Worm (Caenorhabditis elegans) whole organism, L2 larva: ENCODE results near the gene gpx-2.

Experiments
- Y55F3AM.14 ChIP-seq: fragments of 200-800 bp; sonication (Bioruptor generic); optimal IDR thresholded peaks from 2 replicates; lab custom pipeline; 2018; ENCODE audit warnings: mild to moderate bottlenecking, missing genetic modification characterization, missing compliant biosample characterization
- ZK546.5 ChIP-seq: sonication (generic microtip); optimal IDR thresholded peaks from 2 replicates; lab custom pipeline; 2017; ENCODE audit warnings: missing biosample characterization, missing genetic modification characterization
- aly-2 ChIP-seq: fragments of 150-350 bp; optimal IDR thresholded peaks from 2 replicates; lab custom pipeline; 2014; ENCODE audit warnings: missing biosample characterization, missing genetic modification characterization
- ceh-16 ChIP-seq: fragments of 150-350 bp; optimal IDR thresholded peaks from 2 replicates; lab custom pipeline; 2014; ENCODE audit warnings: missing biosample characterization, missing genetic modification characterization
- dmd-4 ChIP-seq: sonication (generic microtip); optimal IDR thresholded peaks from 2 replicates; lab custom pipeline; 2017; ENCODE audit warnings: missing biosample characterization, missing genetic modification characterization
- egl-27 ChIP-seq: sonication (generic microtip); optimal IDR thresholded peaks from 3 replicates; lab custom pipeline; 2017; ENCODE audit warnings: missing biosample characterization, missing genetic modification reagents, missing genetic modification characterization
- elt-1 ChIP-seq: fragments of 150-350 bp; optimal IDR thresholded peaks from 2 replicates; lab custom pipeline; 2014; ENCODE audit warnings: missing biosample characterization, missing genetic modification characterization
- elt-3 ChIP-seq: sonication (generic microtip); optimal IDR thresholded peaks from 2 replicates; lab custom pipeline; 2017; ENCODE audit warnings: missing biosample characterization, missing genetic modification characterization
- fos-1 ChIP-seq: fragments of 150-350 bp; optimal IDR thresholded peaks from 2 replicates; lab custom pipeline; 2014; ENCODE audit warnings: missing biosample characterization, missing genetic modification characterization
- lin-13 ChIP-seq: fragments of 150-350 bp; optimal IDR thresholded peaks from 2 replicates; lab custom pipeline; 2014; ENCODE audit warnings: missing biosample characterization, missing genetic modification reagents, missing genetic modification characterization
- lsy-2 ChIP-seq, 2 experiments: fragments of 150-350 bp in 1 of 2; sonication (generic microtip) in 1 of 2; optimal IDR thresholded peaks; 2 replicates each; lab custom pipeline; 2014 to 2017; ENCODE audit warnings: missing biosample characterization in 2 of 2, missing genetic modification characterization in 2 of 2
- mbf-1 ChIP-seq: sonication (generic microtip); optimal IDR thresholded peaks from 2 replicates; lab custom pipeline; 2017; ENCODE audit warnings: missing biosample characterization, missing genetic modification characterization
- mdl-1 ChIP-seq, 2 experiments: fragments of 150-350 bp in 1 of 2; sonication (generic microtip) in 1 of 2; optimal IDR thresholded peaks; 2 replicates each; lab custom pipeline; 2017; ENCODE audit warnings: missing biosample characterization in 2 of 2, missing genetic modification characterization in 2 of 2
- nhr-11 ChIP-seq: fragments of 150-350 bp; optimal IDR thresholded peaks from 2 replicates; lab custom pipeline; 2014; ENCODE audit warnings: missing biosample characterization, missing genetic modification characterization
- nhr-129 ChIP-seq: fragments of 150-350 bp; optimal IDR thresholded peaks from 2 replicates; lab custom pipeline; 2014; ENCODE audit warnings: missing biosample characterization, missing genetic modification characterization
- nhr-21 ChIP-seq: fragments of 150-350 bp; optimal IDR thresholded peaks from 2 replicates; lab custom pipeline; 2014; ENCODE audit warnings: missing biosample characterization, missing genetic modification characterization
- nhr-237 ChIP-seq: fragments of 150-350 bp; optimal IDR thresholded peaks from 2 replicates; lab custom pipeline; 2014; ENCODE audit warnings: missing biosample characterization, missing genetic modification characterization
- nhr-25 ChIP-seq: fragments of 150-350 bp; sonication (generic microtip); optimal IDR thresholded peaks from 3 replicates; lab custom pipeline; 2014; ENCODE audit warnings: missing biosample characterization, missing genetic modification characterization
- nhr-6 ChIP-seq: fragments of 150-350 bp; optimal IDR thresholded peaks from 2 replicates; lab custom pipeline; 2014; ENCODE audit warnings: missing biosample characterization, missing genetic modification characterization
- nhr-77 ChIP-seq: fragments of 150-350 bp; optimal IDR thresholded peaks from 2 replicates; lab custom pipeline; 2014; ENCODE audit warnings: missing biosample characterization, missing genetic modification characterization
- peb-1 ChIP-seq: fragments of 150-350 bp; optimal IDR thresholded peaks from 2 replicates; lab custom pipeline; 2014; ENCODE audit warnings: missing biosample characterization, missing genetic modification characterization
- skn-1 ChIP-seq: sonication (generic microtip); optimal IDR thresholded peaks from 2 replicates; lab custom pipeline; 2017; ENCODE audit warnings: missing biosample characterization, missing genetic modification characterization
- sma-3 ChIP-seq: sonication (generic microtip); optimal IDR thresholded peaks from 2 replicates; lab custom pipeline; 2016; ENCODE audit warnings: missing genetic modification reagents, missing genetic modification characterization, missing compliant biosample characterization
- sma-9 ChIP-seq, 2 experiments: fragments of 150-350 bp in 1 of 2; sonication (generic microtip) in 1 of 2; optimal IDR thresholded peaks; 2 replicates each; lab custom pipeline; 2014 to 2016; ENCODE audit warnings: missing genetic modification characterization in 2 of 2, mild to moderate bottlenecking in 1 of 2, missing biosample characterization in 1 of 2, missing compliant biosample characterization in 1 of 2, missing genetic modification reagents in 1 of 2, moderate library complexity in 1 of 2
- snpc-4 ChIP-seq: fragments of 150-350 bp; optimal IDR thresholded peaks from 2 replicates; lab custom pipeline; 2014; ENCODE audit warnings: missing biosample characterization, missing genetic modification characterization
- unc-62 ChIP-seq: fragments of 150-350 bp; optimal IDR thresholded peaks from 2 replicates; lab custom pipeline; 2014; ENCODE audit warnings: missing biosample characterization, missing genetic modification reagents, missing genetic modification characterization
- zag-1 ChIP-seq: fragments of 150-350 bp; optimal IDR thresholded peaks from 2 replicates; lab custom pipeline; 2014; ENCODE audit warnings: missing biosample characterization, missing genetic modification characterization
- ztf-1 ChIP-seq: fragments of 200-800 bp; sonication (Bioruptor generic); conservative IDR thresholded peaks from 2 replicates; pipeline ENCODE4 v1.3.6; 2022; ENCODE audit warnings: missing genetic modification characterization, missing compliant biosample characterization
- ztf-11 ChIP-seq: sonication (generic microtip); optimal IDR thresholded peaks from 2 replicates; lab custom pipeline; 2017; ENCODE audit warnings: missing biosample characterization, missing genetic modification characterization
- ztf-4 ChIP-seq: fragments of 150-350 bp; optimal IDR thresholded peaks from 2 replicates; lab custom pipeline; 2014; ENCODE audit warnings: missing biosample characterization, missing genetic modification characterization

Gene gpx-2

ce11 chrII:14825413-14825812 lies 41.2 kb upstream of the gpx-2 start:
- peak; percentile 1 for TF ChIP-seq fos-1
- no peak for TF ChIP-seq elt-3
- peak; percentile 68 for TF ChIP-seq nhr-21 (tag; lab: Kevin White, UChicago)
- TF ChIP-seq sma-9 (GFP tag; optimal IDR thresholded peaks at IDR 0.05; lab: Kevin White, UChicago): peak; percentile 36
- no peak for TF ChIP-seq sma-9 (tag; optimal IDR thresholded peaks at IDR 0.05; lab: Kevin White, UChicago)
- no peak for TF ChIP-seq lsy-2 (tag; optimal IDR thresholded peaks at IDR 0.05; lab: Kevin White, UChicago)

- no peak for TF ChIP-seq peb-1 (tag; lab: Kevin White, UChicago)
These were observed 34.5 kb upstream of the gpx-2 start for ce11 chrII:14832055-14832454.

DNA sequence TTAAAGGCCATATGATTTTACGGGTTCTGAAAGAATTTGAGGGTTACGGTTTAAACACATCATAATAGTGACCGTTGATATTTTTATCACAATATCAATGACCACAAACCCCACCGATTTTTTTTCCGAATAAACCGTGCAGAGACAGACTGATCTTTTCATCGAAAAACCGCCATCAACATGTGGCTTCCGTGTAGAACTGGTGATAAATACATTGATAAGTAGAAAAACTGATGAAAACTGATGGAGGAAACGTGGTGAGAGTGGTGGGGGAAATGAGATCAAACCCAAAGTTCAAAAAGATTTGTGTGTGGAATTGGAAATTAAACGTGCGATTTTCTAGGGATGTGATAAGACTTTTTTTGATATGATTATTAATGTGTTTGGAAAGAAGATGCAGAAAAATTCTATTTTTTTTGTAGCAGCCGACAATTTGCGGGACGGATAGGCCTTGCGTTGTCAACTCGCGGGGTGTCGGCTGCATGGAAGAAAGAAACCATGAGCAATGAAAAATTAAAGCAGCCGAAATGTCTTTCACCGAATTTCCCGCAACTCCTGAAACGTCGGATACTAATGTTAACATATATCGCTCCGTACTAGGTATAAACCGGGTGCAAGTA lies 27.9 kb upstream of the gpx-2 start:
- TF ChIP-seq ztf-1 (GFP tag; lab: Robert Waterston, UW) (no peak), Y55F3AM.14 (GFP tag; lab: Kevin White, UChicago) (no peak), nhr-25 (tag; lab: Kevin White, UChicago) (peak; percentile 33), sma-3 (GFP tag; lab: Kevin White, UChicago) (peak; percentile 16), fos-1 (peak; percentile 39), lin-13 (GFP tag; lab: Kevin White, UChicago) (no peak), nhr-21 (tag; lab: Kevin White, UChicago) (peak; percentile 72), snpc-4 (tag; lab: Kevin White, UChicago) (peak; percentile 51), sma-9 (GFP tag; optimal IDR thresholded peaks at IDR 0.05; lab: Kevin White, UChicago) (peak; percentile 80), sma-9 (tag; optimal IDR thresholded peaks at IDR 0.05; lab: Kevin White, UChicago) (no peak)

- TF ChIP-seq sma-9 (GFP tag; optimal IDR thresholded peaks at IDR 0.05; lab: Kevin White, UChicago): peak; percentile 16
- TF ChIP-seq sma-9 (tag; optimal IDR thresholded peaks at IDR 0.05; lab: Kevin White, UChicago): no peak
- no peak for TF ChIP-seq nhr-11 (tag; lab: Kevin White, UChicago)
- peak in 1 of 2 experiments; percentile 81 for TF ChIP-seq lsy-2 (tag; optimal IDR thresholded peaks at IDR 0.05; lab: Kevin White, UChicago)
- TF ChIP-seq zag-1 (tag; lab: Kevin White, UChicago): no peak
- TF ChIP-seq nhr-129 (tag; lab: Kevin White, UChicago): peak; percentile 39
- TF ChIP-seq mdl-1 (tag; optimal IDR thresholded peaks at IDR 0.05; lab: Kevin White, UChicago): no peak
These were observed 25.3 kb upstream of the gpx-2 start for ce11 chrII:14841253-14841652.

- TF ChIP-seq unc-62 (no peak), Y55F3AM.14 (GFP tag; lab: Kevin White, UChicago) (no peak), dmd-4 (tag; lab: Kevin White, UChicago) (no peak), egl-27 (tag; lab: Kevin White, UChicago) (no peak), ztf-4 (tag; lab: Kevin White, UChicago) (no peak), ZK546.5 (tag; lab: Kevin White, UChicago) (no peak), aly-2 (no peak), ceh-16 (tag; lab: Kevin White, UChicago) (no peak), nhr-6 (tag; lab: Kevin White, UChicago) (no peak), nhr-77 (tag; lab: Kevin White, UChicago) (no peak), elt-1 (tag; lab: Kevin White, UChicago) (no peak)
These were observed 23.6 kb upstream of the gpx-2 start, which contains the start of gene cdh-7 for ce11 chrII:14843016-14843415. cdh-7 (plus strand) TSS chrII:14843229.

- TF ChIP-seq aly-2 (no peak), mbf-1 (tag; lab: Kevin White, UChicago) (no peak), mdl-1 (tag; optimal IDR thresholded peaks at IDR 0.05; lab: Kevin White, UChicago) (no peak), ztf-1 (GFP tag; lab: Robert Waterston, UW) (no peak), snpc-4 (tag; lab: Kevin White, UChicago) (no peak), ztf-11 (tag; lab: Kevin White, UChicago) (no peak), Y55F3AM.14 (GFP tag; lab: Kevin White, UChicago) (no peak), peb-1 (tag; lab: Kevin White, UChicago) (no peak), nhr-21 (tag; lab: Kevin White, UChicago) (peak; percentile 47), skn-1 (no peak), nhr-237 (no peak), sma-3 (GFP tag; lab: Kevin White, UChicago) (peak; percentile 14), elt-3 (no peak)
These were observed 22.3 kb upstream of the gpx-2 start for ce11 chrII:14844253-14844652.
